Fruit fly (Drosophila melanogaster) whole organism, embryonic: ENCODE measurements around the gene Cyp4ac1.
A peak's percentile ranks its signal among the peaks of the same experiment; 100 is the strongest.

Experiments used
- CG10543 ChIP-seq: fragments of 200-800 bp; sonication (Bioruptor generic); optimal IDR thresholded peaks from 3 replicates; lab custom pipeline; 2017; ENCODE audit warnings: missing biosample characterization, mild to moderate bottlenecking, missing genetic modification characterization, moderate library complexity
- CG11398 ChIP-seq: fragments of 200-800 bp; sonication (Bioruptor generic); optimal IDR thresholded peaks from 2 replicates; lab custom pipeline; 2016; ENCODE audit warnings: missing biosample characterization, missing genetic modification characterization
- CG11696 ChIP-seq: fragments of 200-800 bp; sonication (Bioruptor generic); IDR thresholded peaks from 2 replicates; pipeline ENCODE4 v1.3.6; 2022; ENCODE audit warnings: missing biosample characterization, missing genetic modification characterization
- CG12219 ChIP-seq: fragments of 200-800 bp; sonication (Bioruptor generic); optimal IDR thresholded peaks from 3 replicates; lab custom pipeline; 2018; ENCODE audit warnings: missing biosample characterization, mild to moderate bottlenecking, missing genetic modification characterization
- CG15073 ChIP-seq: fragments of 200-800 bp; sonication (Bioruptor generic); optimal IDR thresholded peaks from 2 replicates; lab custom pipeline; 2016; ENCODE audit warnings: missing biosample characterization, missing genetic modification characterization
- CG17328 ChIP-seq: fragments of 200-800 bp; sonication (Bioruptor generic); IDR thresholded peaks from 2 replicates; pipeline ENCODE4 v1.3.6; 2022; ENCODE audit warnings: missing biosample characterization, missing genetic modification characterization
- CG17612 ChIP-seq: fragments of 200-800 bp; sonication (Bioruptor generic); IDR thresholded peaks from 2 replicates; pipeline ENCODE4 v1.3.6; 2022; ENCODE audit warnings: missing biosample characterization, missing genetic modification characterization
- CG18011 ChIP-seq: fragments of 200-800 bp; sonication (Bioruptor generic); optimal IDR thresholded peaks from 2 replicates; lab custom pipeline; 2017; ENCODE audit warnings: missing biosample characterization, missing genetic modification characterization, mild to moderate bottlenecking, moderate library complexity, missing genotype
- CG18619 ChIP-seq: fragments of 200-800 bp; sonication (Bioruptor generic); optimal IDR thresholded peaks from 3 replicates; lab custom pipeline; 2017; ENCODE audit warnings: missing biosample characterization, mild to moderate bottlenecking, missing genetic modification characterization
- CG2199 ChIP-seq: fragments of 200-800 bp; sonication (Bioruptor generic); IDR thresholded peaks from 3 replicates; pipeline ENCODE4 v1.3.6; 2022; ENCODE audit warnings: missing biosample characterization, missing genetic modification characterization
- CG31388 ChIP-seq: fragments of 200-800 bp; sonication (Bioruptor generic); optimal IDR thresholded peaks from 2 replicates; lab custom pipeline; 2016; ENCODE audit warnings: missing biosample characterization, missing genetic modification characterization
- CG4360 ChIP-seq: fragments of 200-800 bp; sonication (Bioruptor generic); IDR thresholded peaks from 2 replicates; pipeline ENCODE4 v1.3.6; 2022; ENCODE audit warnings: missing biosample characterization, missing genetic modification characterization
- CG4617 ChIP-seq: fragments of 200-800 bp; sonication (Bioruptor generic); optimal IDR thresholded peaks from 3 replicates; lab custom pipeline; 2016; ENCODE audit warnings: missing biosample characterization, missing genetic modification characterization, borderline replicate concordance
- CG7745 ChIP-seq: fragments of 200-800 bp; sonication (Bioruptor generic); optimal IDR thresholded peaks from 2 replicates; lab custom pipeline; 2018; ENCODE audit warnings: missing biosample characterization, mild to moderate bottlenecking, missing genetic modification characterization, moderate library complexity
- CG8089 ChIP-seq: fragments of 200-800 bp; sonication (Bioruptor generic); optimal IDR thresholded peaks from 3 replicates; lab custom pipeline; 2016; ENCODE audit warnings: missing biosample characterization, missing genetic modification characterization
- CG9932 ChIP-seq: fragments of 200-800 bp; sonication (Bioruptor generic); IDR thresholded peaks from 2 replicates; pipeline ENCODE4 v1.3.6; 2022; ENCODE audit warnings: missing biosample characterization, missing genetic modification characterization
- D19A ChIP-seq: fragments of 200-800 bp; optimal IDR thresholded peaks from 3 replicates; lab custom pipeline; 2019; ENCODE audit warnings: missing biosample characterization, mild to moderate bottlenecking, missing genetic modification characterization, moderate library complexity
- Dbx ChIP-seq: fragments of 200-800 bp; sonication (Bioruptor generic); IDR thresholded peaks from 3 replicates; pipeline ENCODE4 v1.3.6; 2022; ENCODE audit warnings: missing biosample characterization, missing genetic modification characterization
- Dek ChIP-seq: fragments of 200-800 bp; sonication (Bioruptor generic); optimal IDR thresholded peaks from 3 replicates; lab custom pipeline; 2019; ENCODE audit warnings: missing biosample characterization, mild to moderate bottlenecking, missing genetic modification characterization, moderate library complexity
- E2f2 ChIP-seq: fragments of 200-800 bp; sonication (Bioruptor generic); IDR thresholded peaks from 2 replicates; pipeline ENCODE4 v1.3.6; 2022; ENCODE audit warnings: missing biosample characterization, missing genetic modification characterization
- Elba2 ChIP-seq: fragments of 200-800 bp; sonication (Bioruptor generic); optimal IDR thresholded peaks from 3 replicates; lab custom pipeline; 2016; ENCODE audit warnings: missing biosample characterization, missing genetic modification characterization
- Fer1 ChIP-seq: fragments of 200-800 bp; sonication (Bioruptor generic); optimal IDR thresholded peaks from 2 replicates; lab custom pipeline; 2017; ENCODE audit warnings: missing biosample characterization, mild to moderate bottlenecking, missing genetic modification characterization
- HLH54F ChIP-seq: fragments of 200-800 bp; sonication (Bioruptor generic); optimal IDR thresholded peaks from 3 replicates; lab custom pipeline; 2016; ENCODE audit warnings: missing biosample characterization, missing genetic modification characterization
- Med ChIP-seq: fragments of 200-800 bp; sonication (Bioruptor generic); peaks from one replicate; lab custom pipeline; 2016; ENCODE audit warnings: missing biosample characterization, missing genetic modification characterization, mild to moderate bottlenecking, inconsistent platforms, moderate library complexity
- Neu2 ChIP-seq: fragments of 200-800 bp; sonication (Bioruptor generic); optimal IDR thresholded peaks from 3 replicates; lab custom pipeline; 2016; ENCODE audit warnings: missing biosample characterization, missing genetic modification characterization, borderline replicate concordance
- Sox102F ChIP-seq: fragments of 200-800 bp; sonication (Bioruptor generic); optimal IDR thresholded peaks from 2 replicates; lab custom pipeline; 2018; ENCODE audit warnings: missing biosample characterization, mild to moderate bottlenecking, missing genetic modification characterization, moderate library complexity
- Trl ChIP-seq, 3 experiments: fragments of >200 bp in 2 of 3; fragments of 200-800 bp in 1 of 3; sonication (Bioruptor generic) in 1 of 3; optimal IDR thresholded peaks; 2 replicates in 1 of 3; 3 replicates in 2 of 3; lab custom pipeline; 2016 to 2017; ENCODE audit warnings: missing biosample characterization in 1 of 3, missing genetic modification characterization in 1 of 3
- YL-1 ChIP-seq: fragments of 200-800 bp; sonication (Bioruptor generic); optimal IDR thresholded peaks from 3 replicates; lab custom pipeline; 2017; ENCODE audit warnings: missing biosample characterization, mild to moderate bottlenecking, missing genetic modification characterization
- ara ChIP-seq: fragments of 200-800 bp; sonication (Bioruptor generic); IDR thresholded peaks from 2 replicates; pipeline ENCODE4 v1.3.6; 2022; ENCODE audit warnings: missing biosample characterization, missing genetic modification characterization
- chif ChIP-seq, 2 experiments: fragments of 200-800 bp; sonication (Bioruptor generic); optimal IDR thresholded peaks; 3 replicates each; lab custom pipeline; 2016; ENCODE audit warnings: missing biosample characterization in 2 of 2, missing genetic modification characterization in 2 of 2
- crol ChIP-seq: fragments of 200-800 bp; sonication (Bioruptor generic); IDR thresholded peaks from 2 replicates; pipeline ENCODE4 v1.3.6; 2022; ENCODE audit warnings: missing biosample characterization, missing genetic modification characterization
- cwo ChIP-seq: fragments of 200-800 bp; sonication (Bioruptor generic); optimal IDR thresholded peaks from 3 replicates; lab custom pipeline; 2017; ENCODE audit warnings: missing biosample characterization, missing genetic modification characterization, mild to moderate bottlenecking, moderate library complexity, missing genetic modification reagents
- da ChIP-seq: fragments of 200-800 bp; sonication (Bioruptor generic); optimal IDR thresholded peaks from 2 replicates; lab custom pipeline; 2016; ENCODE audit warnings: missing biosample characterization, missing genetic modification characterization
- exex ChIP-seq: fragments of 200-800 bp; sonication (Bioruptor generic); optimal IDR thresholded peaks from 4 replicates; lab custom pipeline; 2018; ENCODE audit warnings: missing biosample characterization, mild to moderate bottlenecking, missing genetic modification characterization, moderate library complexity
- hkb ChIP-seq, 2 experiments: fragments of 200-800 bp in 1 of 2; fragments of >200 bp in 1 of 2; sonication (Bioruptor generic) in 1 of 2; IDR thresholded peaks in 1 of 2; optimal IDR thresholded peaks in 1 of 2; 2 replicates each; pipeline versions ENCODE4 v1.3.6 to Lab custom; 2017 to 2022; ENCODE audit warnings: missing biosample characterization in 1 of 2, missing genetic modification characterization in 1 of 2
- insv ChIP-seq, 2 experiments: fragments of 200-800 bp; sonication (Bioruptor generic); optimal IDR thresholded peaks; 3 replicates each; lab custom pipeline; 2016 to 2018; ENCODE audit warnings: missing biosample characterization in 2 of 2, missing genetic modification characterization in 2 of 2
- luna ChIP-seq: fragments of 200-800 bp; sonication (Bioruptor generic); optimal IDR thresholded peaks from 2 replicates; lab custom pipeline; 2016; ENCODE audit warnings: missing biosample characterization, missing genetic modification characterization
- nerfin-2 ChIP-seq: fragments of 200-800 bp; sonication (Bioruptor generic); IDR thresholded peaks from 2 replicates; pipeline ENCODE4 v1.3.6; 2022; ENCODE audit warnings: missing biosample characterization, missing genetic modification characterization; ENCODE audit not compliant: partially characterized antibody
- nom ChIP-seq: fragments of 200-800 bp; sonication (Bioruptor generic); optimal IDR thresholded peaks from 2 replicates; lab custom pipeline; 2017; ENCODE audit warnings: missing biosample characterization, missing genetic modification characterization, mild to moderate bottlenecking, moderate library complexity, missing genetic modification reagents
- otp ChIP-seq: fragments of 200-800 bp; sonication (Bioruptor generic); IDR thresholded peaks from 3 replicates; pipeline ENCODE4, ENCODE4 v1.3.6; 2022; ENCODE audit warnings: missing biosample characterization, missing genetic modification characterization
- psq ChIP-seq: fragments of 200-800 bp; sonication (Bioruptor generic); optimal IDR thresholded peaks from 2 replicates; lab custom pipeline; 2017; ENCODE audit warnings: missing biosample characterization, missing genetic modification characterization
- salm ChIP-seq: fragments of 200-800 bp; sonication (Bioruptor generic); optimal IDR thresholded peaks from 2 replicates; lab custom pipeline; 2018; ENCODE audit warnings: missing biosample characterization, mild to moderate bottlenecking, missing genetic modification characterization
- seq ChIP-seq: fragments of 200-800 bp; sonication (Bioruptor generic); IDR thresholded peaks from 2 replicates; pipeline ENCODE4 v1.3.6; 2022; ENCODE audit warnings: missing biosample characterization, missing genetic modification characterization
- shn ChIP-seq: fragments of 200-800 bp; sonication (Bioruptor generic); optimal IDR thresholded peaks from 3 replicates; lab custom pipeline; 2016; ENCODE audit warnings: missing biosample characterization, missing genetic modification characterization
- slbo ChIP-seq: fragments of 200-800 bp; sonication (Bioruptor generic); IDR thresholded peaks from 2 replicates; pipeline ENCODE4 v1.3.6; 2022; ENCODE audit warnings: missing biosample characterization, missing genetic modification characterization
- sqz ChIP-seq: fragments of 200-800 bp; sonication (Bioruptor generic); optimal IDR thresholded peaks from 3 replicates; lab custom pipeline; 2018; ENCODE audit warnings: missing biosample characterization, mild to moderate bottlenecking, missing genetic modification characterization
- twi ChIP-seq: fragments of 200-800 bp; optimal IDR thresholded peaks from 2 replicates; lab custom pipeline; 2019; ENCODE audit warnings: missing biosample characterization, mild to moderate bottlenecking, missing genetic modification characterization, moderate library complexity

Gene Cyp4ac1

DNA sequence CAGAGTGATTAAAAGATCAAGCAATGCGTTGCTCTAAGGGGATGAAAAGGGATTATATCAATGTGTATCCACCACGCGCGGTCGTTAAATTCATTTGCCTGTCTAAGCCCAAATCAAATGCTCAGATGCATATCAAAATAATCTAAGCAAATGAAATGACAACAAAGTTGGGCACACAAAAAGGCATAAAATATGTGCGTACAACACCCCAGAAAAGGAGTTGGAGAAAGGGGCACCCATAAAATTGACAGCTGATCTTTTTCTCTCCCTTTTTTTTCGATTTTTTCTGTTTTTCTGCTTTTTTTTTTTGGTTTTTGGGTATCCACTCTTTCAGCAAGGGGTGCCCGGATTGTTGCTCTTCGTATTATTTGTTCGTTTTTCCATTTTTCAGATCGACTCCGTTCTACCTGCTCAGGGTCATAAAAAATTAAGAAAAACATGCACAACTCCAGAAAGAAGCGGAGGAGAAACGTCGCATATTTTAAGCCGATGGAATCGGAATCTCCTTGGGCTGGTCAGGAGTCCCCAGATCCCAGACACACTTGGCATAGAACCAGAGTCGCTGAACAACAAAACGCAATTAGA is 29.0 kb upstream of the Cyp4ac1 start (continued):
- TF ChIP-seq CG9932 (GFP tag; lab: Robert Waterston, UW) (no peak), exex (tag; lab: Kevin White, UChicago) (no peak), nerfin-2 (GFP tag; lab: Robert Waterston, UW) (no peak), CG4617 (GFP tag; lab: Kevin White, UChicago) (no peak), ara (no peak), Dbx (GFP tag; lab: Robert Waterston, UW) (no peak), CG18619 (GFP tag; lab: Kevin White, UChicago) (no peak), CG11696 (GFP tag; lab: Robert Waterston, UW) (no peak), Trl (optimal IDR thresholded peaks at IDR 0.05; lab: Kevin White, UChicago) (no peak), Trl (GFP tag; optimal IDR thresholded peaks at IDR 0.05; lab: Kevin White, UChicago) (no peak), E2f2 (GFP tag; lab: Robert Waterston, UW) (no peak), da (GFP tag; lab: Kevin White, UChicago) (no peak), CG10543 (GFP tag; lab: Kevin White, UChicago) (no peak), Fer1 (GFP tag; lab: Kevin White, UChicago) (no peak), salm (tag; lab: Kevin White, UChicago) (no peak), CG7745 (tag; lab: Kevin White, UChicago) (peak; percentile 80), HLH54F (GFP tag; lab: Kevin White, UChicago) (no peak), slbo (GFP tag; lab: Robert Waterston, UW) (no peak), Neu2 (GFP tag; lab: Kevin White, UChicago) (no peak), chif (GFP tag; optimal IDR thresholded peaks at IDR 0.05; lab: Kevin White, UChicago) (no peak), Sox102F (GFP tag; lab: Kevin White, UChicago) (no peak), CG15073 (GFP tag; lab: Kevin White, UChicago) (no peak), CG11398 (no peak), CG2199 (GFP tag; lab: Robert Waterston, UW) (peak; percentile 77; the same call in 2 of the 3 replicates), seq (no peak), shn (GFP tag; lab: Kevin White, UChicago) (no peak), CG18011 (GFP tag; lab: Kevin White, UChicago) (no peak), Dek (no peak), psq (GFP tag; lab: Kevin White, UChicago) (no peak), twi (tag; lab: Kevin White, UChicago) (peak; percentile 30), nom (GFP tag; lab: Kevin White, UChicago) (peak; percentile 48), sqz (GFP tag; lab: Kevin White, UChicago) (peak; percentile 93), insv (GFP tag; optimal IDR thresholded peaks at IDR 0.05; lab: Kevin White, UChicago) (peak in 1 of 2 experiments; percentile 13), luna (no peak), CG17612 (GFP tag; lab: Robert Waterston, UW) (no peak), CG17328 (no peak)

DNA sequence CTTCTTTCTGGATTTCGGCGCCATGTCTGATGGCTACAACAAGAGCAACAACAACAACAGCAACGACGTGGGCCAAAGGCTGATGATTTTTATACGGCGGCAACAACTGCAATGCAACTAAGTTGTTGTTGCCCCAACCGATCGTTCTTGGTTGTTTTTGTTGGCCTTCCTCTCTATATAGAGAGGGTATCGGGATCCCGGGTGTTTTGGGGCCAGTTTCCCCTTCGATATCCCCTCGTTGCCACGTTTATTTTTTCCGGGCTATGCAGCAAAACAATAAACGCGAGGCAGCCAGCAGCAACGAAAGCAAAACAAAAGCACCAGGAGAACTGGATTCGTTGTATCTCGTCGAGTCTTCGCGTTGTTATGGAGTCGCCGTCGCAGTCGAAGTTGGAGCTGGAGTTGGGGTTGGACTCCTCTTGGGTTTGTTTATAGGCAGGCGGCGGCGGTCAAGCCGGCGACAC is 27.4 kb upstream of the Cyp4ac1 start:
- TF ChIP-seq crol (GFP tag; lab: Robert Waterston, UW), result peak; percentile 52
- no peak for TF ChIP-seq YL-1 (GFP tag; lab: Kevin White, UChicago)
- no peak for TF ChIP-seq CG12219
- peak; percentile 59 for TF ChIP-seq Med (GFP tag; lab: Kevin White, UChicago)
- TF ChIP-seq CG4360 (GFP tag; lab: Robert Waterston, UW), result peak; percentile 91
- TF ChIP-seq CG8089, result no peak
- TF ChIP-seq nom (GFP tag; lab: Kevin White, UChicago), result peak; percentile 74
- no peak for TF ChIP-seq Elba2 (GFP tag; lab: Kevin White, UChicago)
- peak; percentile 19 for TF ChIP-seq D19A (tag; lab: Kevin White, UChicago)
- 0 out of 3 replicates have a peak, but pooled peaks have one; percentile 6 for TF ChIP-seq otp (GFP tag; lab: Robert Waterston, UW)
- no peak for TF ChIP-seq CG31388 (GFP tag; lab: Kevin White, UChicago)
- TF ChIP-seq hkb (optimal IDR thresholded peaks at IDR 0.05; lab: Kevin White, UChicago), result no peak
- TF ChIP-seq hkb (GFP tag; IDR thresholded peaks at IDR 0.05; lab: Robert Waterston, UW), result no peak
- no peak for TF ChIP-seq cwo
